Fruit fly (Drosophila melanogaster): ENCODE data around the gene CG44426.

DNA sequence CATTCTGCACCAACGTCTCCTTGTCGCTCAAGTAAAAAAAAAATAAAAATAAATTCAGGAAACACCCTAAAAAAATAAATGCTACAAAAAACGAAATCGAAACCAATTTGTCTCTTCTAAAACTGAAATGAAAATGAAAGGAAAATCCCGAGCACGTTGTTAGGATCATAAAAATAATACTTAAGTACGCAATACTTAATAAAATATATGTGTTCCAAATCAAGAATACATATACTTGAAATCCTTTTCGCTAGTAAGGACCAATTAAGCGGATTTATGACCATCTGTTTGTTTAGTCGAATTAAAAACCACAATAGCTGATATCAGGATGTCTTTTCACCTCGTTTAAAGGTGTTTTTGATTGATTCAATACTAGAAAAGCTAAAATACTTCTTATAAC is 47.7 kb downstream of the CG44426 start, which contains the start of gene r-cup:
- no peak for TF ChIP-seq CG14965 (GFP tag; optimal IDR thresholded peaks at IDR 0.05; ENCODE audit: borderline replicate concordance)
- no peak for TF ChIP-seq CG32767 (GFP tag; IDR thresholded peaks at IDR 0.05)
- no peak for TF ChIP-seq H15 (GFP tag; IDR thresholded peaks at IDR 0.05)
- TF ChIP-seq Bteb2 (GFP tag; optimal IDR thresholded peaks at IDR 0.05) = no peak
- no peak for TF ChIP-seq CG11723 (GFP tag; optimal IDR thresholded peaks at IDR 0.05)
- no peak for TF ChIP-seq yki (optimal IDR thresholded peaks at IDR 0.05)
- no peak for TF ChIP-seq CG17385 (GFP tag; optimal IDR thresholded peaks at IDR 0.05)
- no peak for TF ChIP-seq btn (GFP tag; optimal IDR thresholded peaks at IDR 0.05)
- no peak for TF ChIP-seq Pdp1 (GFP tag; optimal IDR thresholded peaks at IDR 0.05)
- no peak for TF ChIP-seq Myb (GFP tag; optimal IDR thresholded peaks at IDR 0.05)
- TF ChIP-seq Atf3 (GFP tag; optimal IDR thresholded peaks at IDR 0.05) = no peak
- TF ChIP-seq pan (optimal IDR thresholded peaks at IDR 0.05) = no peak
- no peak for TF ChIP-seq pan (GFP tag; optimal IDR thresholded peaks at IDR 0.05 in 1 of 2, IDR thresholded peaks at IDR 0.05 in 1 of 2)
- no peak for TF ChIP-seq NK7.1 (GFP tag; optimal IDR thresholded peaks at IDR 0.05)
- no peak for TF ChIP-seq CG10366 (GFP tag; IDR thresholded peaks at IDR 0.05)

All from whole organism, embryonic.